Worm (Caenorhabditis elegans) whole organism, mixed stage, embryonic: ENCODE measurements around the gene F32D8.14.

Source experiments
- lin-13 ChIP-seq: fragments of 150-350 bp; optimal IDR thresholded peaks from 2 replicates; lab custom pipeline; 2014; ENCODE audit warnings: missing biosample characterization, missing genetic modification characterization
- mls-2 ChIP-seq: sonication (generic microtip); optimal IDR thresholded peaks from 2 replicates; lab custom pipeline; 2016; ENCODE audit warnings: mild to moderate bottlenecking, missing genetic modification characterization, moderate library complexity, missing compliant biosample characterization
- nhr-237 ChIP-seq: fragments of 150-350 bp; optimal IDR thresholded peaks from 2 replicates; lab custom pipeline; 2014; ENCODE audit warnings: missing biosample characterization, missing genetic modification characterization
- pha-4 ChIP-seq: fragments of 150-350 bp; optimal IDR thresholded peaks from 2 replicates; lab custom pipeline; 2018; ENCODE audit warnings: missing biosample characterization, missing genetic modification reagents, missing genetic modification characterization
- sptf-1 ChIP-seq: sonication (generic microtip); optimal IDR thresholded peaks from 2 replicates; lab custom pipeline; 2017; ENCODE audit warnings: mild to moderate bottlenecking, missing genetic modification characterization, moderate library complexity, missing compliant biosample characterization
- unc-120 ChIP-seq: sonication (generic microtip); optimal IDR thresholded peaks from 2 replicates; lab custom pipeline; 2017; ENCODE audit warnings: missing genetic modification characterization, missing compliant biosample characterization; ENCODE audit not compliant: poor library complexity, severe bottlenecking
- unc-62 ChIP-seq: fragments of 150-350 bp; optimal IDR thresholded peaks from 2 replicates; lab custom pipeline; 2014; ENCODE audit warnings: missing biosample characterization, missing genetic modification reagents, missing genetic modification characterization
- ztf-11 ChIP-seq: fragments of 150-350 bp; optimal IDR thresholded peaks from 2 replicates; lab custom pipeline; 2014; ENCODE audit warnings: missing biosample characterization, missing genetic modification characterization

DNA sequence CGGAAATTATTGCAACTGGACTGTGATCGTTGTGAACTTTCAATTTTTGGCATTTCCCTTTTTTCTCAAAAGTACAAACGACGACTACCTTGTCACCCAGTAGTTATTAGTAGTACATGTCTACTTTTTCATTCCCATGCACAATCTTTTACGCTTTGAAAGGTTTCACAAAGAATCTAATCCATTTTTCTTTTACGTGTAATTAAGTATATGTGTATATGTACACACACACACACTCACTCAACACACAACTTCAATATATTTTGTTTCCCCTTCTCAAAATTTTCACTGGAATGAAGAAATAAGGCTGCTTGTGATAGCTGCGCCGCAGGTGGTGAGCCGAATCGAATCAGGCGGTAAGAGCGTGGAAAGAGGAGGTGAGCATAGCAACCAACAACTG lies 30.1 kb upstream of the F32D8.14 start, which contains the start of gene F58B4.6:
- TF ChIP-seq unc-120 (tag; lab: Kevin White, UChicago): no peak
- no peak for TF ChIP-seq lin-13 (tag; lab: Kevin White, UChicago)
- TF ChIP-seq pha-4: no peak
- TF ChIP-seq mls-2 (tag; lab: Kevin White, UChicago): no peak
- TF ChIP-seq unc-62: no peak
- TF ChIP-seq ztf-11 (tag; lab: Kevin White, UChicago): no peak
- no peak for TF ChIP-seq nhr-237
- TF ChIP-seq sptf-1 (tag; lab: Kevin White, UChicago): no peak
